Fruit fly (Drosophila melanogaster) whole organism, embryonic: Measurements from ENCODE around the gene Mst98Ca.

Source experiments
- Atf3 ChIP-seq: fragments of 200-800 bp; sonication (Bioruptor generic); optimal IDR thresholded peaks from 3 replicates; lab custom pipeline; 2016; ENCODE audit warnings: missing biosample characterization, missing genetic modification characterization
- Blimp-1 ChIP-seq: fragments of 200-800 bp; sonication (Bioruptor generic); optimal IDR thresholded peaks from 3 replicates; lab custom pipeline; 2018; ENCODE audit warnings: missing biosample characterization, missing genetic modification characterization, mild to moderate bottlenecking, moderate library complexity, missing genetic modification reagents
- BtbVII ChIP-seq: fragments of 200-800 bp; sonication (Bioruptor generic); optimal IDR thresholded peaks from 3 replicates; lab custom pipeline; 2017; ENCODE audit warnings: missing biosample characterization, mild to moderate bottlenecking, missing genetic modification characterization
- CG11398 ChIP-seq: fragments of 200-800 bp; sonication (Bioruptor generic); optimal IDR thresholded peaks from 2 replicates; lab custom pipeline; 2016; ENCODE audit warnings: missing biosample characterization, missing genetic modification characterization
- CG16813 ChIP-seq: fragments of 200-800 bp; sonication (Bioruptor generic); IDR thresholded peaks from 3 replicates; pipeline ENCODE4 v1.3.6; 2022; ENCODE audit warnings: missing biosample characterization, missing genetic modification characterization; ENCODE audit not compliant: partially characterized antibody
- CG17612 ChIP-seq: fragments of 200-800 bp; sonication (Bioruptor generic); IDR thresholded peaks from 2 replicates; pipeline ENCODE4 v1.3.6; 2022; ENCODE audit warnings: missing biosample characterization, missing genetic modification characterization
- CG18599 ChIP-seq: fragments of 200-800 bp; sonication (Bioruptor generic); optimal IDR thresholded peaks from 3 replicates; lab custom pipeline; 2017; ENCODE audit warnings: missing biosample characterization, missing genetic modification characterization, mild to moderate bottlenecking, moderate library complexity, missing genetic modification reagents
- CG2129 ChIP-seq: fragments of 200-800 bp; sonication (Bioruptor generic); IDR thresholded peaks from 2 replicates; pipeline ENCODE4 v1.3.6; 2022; ENCODE audit warnings: missing biosample characterization, missing genetic modification characterization; ENCODE audit not compliant: partially characterized antibody
- CG4854 ChIP-seq: fragments of 200-800 bp; sonication (Bioruptor generic); optimal IDR thresholded peaks from 2 replicates; lab custom pipeline; 2016; ENCODE audit warnings: missing biosample characterization, missing genetic modification characterization, inconsistent platforms
- CG6254 ChIP-seq: fragments of 200-800 bp; sonication (Bioruptor generic); optimal IDR thresholded peaks from 3 replicates; lab custom pipeline; 2017; ENCODE audit warnings: mild to moderate bottlenecking, missing biosample characterization, missing genetic modification reagents, missing genetic modification characterization
- CG6765 ChIP-seq: fragments of 200-800 bp; sonication (Bioruptor generic); optimal IDR thresholded peaks from 3 replicates; lab custom pipeline; 2017; ENCODE audit warnings: missing biosample characterization, mild to moderate bottlenecking, missing genetic modification characterization
- CG6813 ChIP-seq: fragments of 200-800 bp; sonication (Bioruptor generic); optimal IDR thresholded peaks from 2 replicates; lab custom pipeline; 2017; ENCODE audit warnings: missing biosample characterization, missing genetic modification characterization, mild to moderate bottlenecking, moderate library complexity, missing genetic modification reagents
- CG7745 ChIP-seq: fragments of 200-800 bp; sonication (Bioruptor generic); optimal IDR thresholded peaks from 2 replicates; lab custom pipeline; 2018; ENCODE audit warnings: missing biosample characterization, mild to moderate bottlenecking, missing genetic modification characterization, moderate library complexity
- CG8290 ChIP-seq, 3 experiments: fragments of 200-800 bp; sonication (Bioruptor generic); optimal IDR thresholded peaks; 2 replicates each; lab custom pipeline; 2016 to 2019; ENCODE audit warnings: missing biosample characterization in 3 of 3, missing genetic modification characterization in 3 of 3, mild to moderate bottlenecking in 2 of 3, moderate library complexity in 1 of 3
- CG8765 ChIP-seq: fragments of 200-800 bp; sonication (Bioruptor generic); IDR thresholded peaks from 2 replicates; pipeline ENCODE4 v1.3.6; 2022; ENCODE audit warnings: missing biosample characterization, missing genetic modification characterization
- Camta ChIP-seq: fragments of 200-800 bp; sonication (Bioruptor generic); optimal IDR thresholded peaks from 2 replicates; lab custom pipeline; 2016; ENCODE audit warnings: missing biosample characterization, missing genetic modification characterization
- Chrac-16 ChIP-seq: fragments of 200-800 bp; sonication (Bioruptor generic); optimal IDR thresholded peaks from 3 replicates; lab custom pipeline; 2016; ENCODE audit warnings: missing biosample characterization, missing genetic modification characterization
- D19B ChIP-seq: fragments of 200-800 bp; sonication (Bioruptor generic); optimal IDR thresholded peaks from 2 replicates; lab custom pipeline; 2017; ENCODE audit warnings: missing biosample characterization, mild to moderate bottlenecking, missing genetic modification characterization
- Dek ChIP-seq: fragments of 200-800 bp; sonication (Bioruptor generic); optimal IDR thresholded peaks from 3 replicates; lab custom pipeline; 2019; ENCODE audit warnings: missing biosample characterization, mild to moderate bottlenecking, missing genetic modification characterization, moderate library complexity
- Dp ChIP-seq: fragments of 200-800 bp; sonication (Bioruptor generic); optimal IDR thresholded peaks from 2 replicates; lab custom pipeline; 2018; ENCODE audit warnings: missing biosample characterization, mild to moderate bottlenecking, missing genetic modification characterization, moderate library complexity
- HmgZ ChIP-seq: fragments of 200-800 bp; sonication (Bioruptor generic); optimal IDR thresholded peaks from 2 replicates; lab custom pipeline; 2018; ENCODE audit warnings: missing biosample characterization, mild to moderate bottlenecking, missing genetic modification characterization
- Max ChIP-seq: fragments of 200-800 bp; sonication (Bioruptor generic); optimal IDR thresholded peaks from 2 replicates; lab custom pipeline; 2016; ENCODE audit warnings: missing biosample characterization, mild to moderate bottlenecking, missing genetic modification characterization
- Mes4 ChIP-seq: fragments of 200-800 bp; sonication (Bioruptor generic); optimal IDR thresholded peaks from 2 replicates; lab custom pipeline; 2016; ENCODE audit warnings: missing biosample characterization, missing genetic modification characterization
- Mrtf ChIP-seq: fragments of 200-800 bp; sonication (Bioruptor generic); IDR thresholded peaks from 3 replicates; pipeline ENCODE4 v1.3.6; 2022; ENCODE audit warnings: missing biosample characterization, missing genetic modification characterization
- NfI ChIP-seq: fragments of 200-800 bp; sonication (Bioruptor generic); optimal IDR thresholded peaks from 3 replicates; lab custom pipeline; 2018; ENCODE audit warnings: missing biosample characterization, mild to moderate bottlenecking, missing genetic modification characterization, moderate library complexity
- Oaz ChIP-seq: fragments of 200-800 bp; sonication (Bioruptor generic); IDR thresholded peaks from 2 replicates; pipeline ENCODE4 v1.3.6; 2022; ENCODE audit warnings: missing biosample characterization, missing genetic modification characterization
- Trl ChIP-seq, 3 experiments: fragments of >200 bp in 2 of 3; fragments of 200-800 bp in 1 of 3; sonication (Bioruptor generic) in 1 of 3; optimal IDR thresholded peaks; 2 replicates in 1 of 3; 3 replicates in 2 of 3; lab custom pipeline; 2016 to 2017; ENCODE audit warnings: missing biosample characterization in 1 of 3, missing genetic modification characterization in 1 of 3
- Vsx1 ChIP-seq: fragments of 200-800 bp; sonication (Bioruptor generic); optimal IDR thresholded peaks from 2 replicates; lab custom pipeline; 2017; ENCODE audit warnings: missing biosample characterization, mild to moderate bottlenecking, missing genetic modification characterization, missing genetic modification reagents
- Xrp1 ChIP-seq: fragments of 200-800 bp; sonication (Bioruptor generic); IDR thresholded peaks from 2 replicates; pipeline ENCODE4 v1.3.6; 2022; ENCODE audit warnings: missing biosample characterization, missing genetic modification characterization
- aop ChIP-seq: fragments of 200-800 bp; sonication (Bioruptor generic); IDR thresholded peaks from 2 replicates; pipeline ENCODE4 v1.3.6; 2022; ENCODE audit warnings: missing biosample characterization, missing genetic modification characterization
- crc ChIP-seq: fragments of 200-800 bp; sonication (Bioruptor generic); optimal IDR thresholded peaks from 2 replicates; lab custom pipeline; 2016; ENCODE audit warnings: missing biosample characterization, missing genetic modification characterization
- crol ChIP-seq: fragments of 200-800 bp; sonication (Bioruptor generic); IDR thresholded peaks from 2 replicates; pipeline ENCODE4 v1.3.6; 2022; ENCODE audit warnings: missing biosample characterization, missing genetic modification characterization
- dan ChIP-seq: fragments of 200-800 bp; sonication (Bioruptor generic); IDR thresholded peaks from 2 replicates; pipeline ENCODE4 v1.3.6; 2022; ENCODE audit warnings: missing biosample characterization, missing genetic modification characterization
- dm ChIP-seq: fragments of 200-800 bp; sonication (Bioruptor generic); optimal IDR thresholded peaks from 3 replicates; lab custom pipeline; 2016; ENCODE audit warnings: missing biosample characterization, missing genetic modification characterization
- ewg ChIP-seq: fragments of 200-800 bp; sonication (Bioruptor generic); optimal IDR thresholded peaks from 3 replicates; lab custom pipeline; 2017; ENCODE audit warnings: mild to moderate bottlenecking, missing biosample characterization, missing genetic modification reagents, missing genetic modification characterization
- fd96Cb ChIP-seq: fragments of 200-800 bp; sonication (Bioruptor generic); optimal IDR thresholded peaks from 2 replicates; lab custom pipeline; 2018; ENCODE audit warnings: missing biosample characterization, mild to moderate bottlenecking, missing genetic modification characterization, moderate library complexity
- grau ChIP-seq: fragments of 200-800 bp; optimal IDR thresholded peaks from 3 replicates; lab custom pipeline; 2019; ENCODE audit warnings: missing biosample characterization, mild to moderate bottlenecking, missing genetic modification characterization, moderate library complexity
- kni ChIP-seq: fragments of 200-800 bp; sonication (Bioruptor generic); optimal IDR thresholded peaks from 3 replicates; lab custom pipeline; 2017; ENCODE audit warnings: mild to moderate bottlenecking, missing biosample characterization, missing genetic modification reagents, missing genetic modification characterization
- lmd ChIP-seq: fragments of 200-800 bp; sonication (Bioruptor generic); IDR thresholded peaks from 2 replicates; pipeline ENCODE4 v1.3.6; 2022; ENCODE audit warnings: missing biosample characterization, missing genetic modification characterization
- peb ChIP-seq: fragments of 200-800 bp; sonication (Bioruptor generic); IDR thresholded peaks from 2 replicates; pipeline ENCODE4 v1.3.6; 2022; ENCODE audit warnings: missing biosample characterization, missing genetic modification characterization
- pita ChIP-seq: fragments of 200-800 bp; sonication (Bioruptor generic); optimal IDR thresholded peaks from 2 replicates; lab custom pipeline; 2017; ENCODE audit warnings: missing biosample characterization, mild to moderate bottlenecking, missing genetic modification characterization
- prd ChIP-seq, 3 experiments: fragments of >200 bp in 2 of 3; fragments of 200-800 bp in 1 of 3; sonication (Bioruptor generic) in 1 of 3; optimal IDR thresholded peaks in 2 of 3; IDR thresholded peaks in 1 of 3; 2 replicates in 2 of 3; 3 replicates in 1 of 3; pipeline versions ENCODE4 v1.3.6 to Lab custom; 2017 to 2022; ENCODE audit warnings: missing biosample characterization in 1 of 3, missing genetic modification characterization in 1 of 3
- pzg ChIP-seq: fragments of 200-800 bp; sonication (Bioruptor generic); optimal IDR thresholded peaks from 3 replicates; lab custom pipeline; 2018; ENCODE audit warnings: missing biosample characterization, mild to moderate bottlenecking, missing genetic modification characterization, moderate library complexity
- scrt ChIP-seq: fragments of 200-800 bp; sonication (Bioruptor generic); optimal IDR thresholded peaks from 2 replicates; lab custom pipeline; 2018; ENCODE audit warnings: missing biosample characterization, mild to moderate bottlenecking, missing genetic modification characterization, moderate library complexity
- sens ChIP-seq: fragments of 200-800 bp; sonication (Bioruptor generic); peaks from one replicate; lab custom pipeline; 2016; ENCODE audit warnings: missing biosample characterization, missing genetic modification characterization
- sima ChIP-seq: fragments of 200-800 bp; sonication (Bioruptor generic); optimal IDR thresholded peaks from 2 replicates; lab custom pipeline; 2016; ENCODE audit warnings: missing biosample characterization, missing genetic modification characterization
- sna ChIP-seq: fragments of 200-800 bp; sonication (Bioruptor generic); IDR thresholded peaks from 2 replicates; pipeline ENCODE4 v1.3.6; 2022; ENCODE audit warnings: missing biosample characterization, missing genetic modification characterization; ENCODE audit not compliant: partially characterized antibody
- sob ChIP-seq: fragments of 200-800 bp; sonication (Bioruptor generic); IDR thresholded peaks from 2 replicates; pipeline ENCODE4 v1.3.6; 2022; ENCODE audit warnings: missing biosample characterization, missing genetic modification characterization
- z ChIP-seq: fragments of 200-800 bp; sonication (Bioruptor generic); IDR thresholded peaks from 3 replicates; pipeline ENCODE4 v1.3.6; 2022; ENCODE audit warnings: missing biosample characterization, missing genetic modification characterization
- zfh1 ChIP-seq: fragments of 200-800 bp; sonication (Bioruptor generic); IDR thresholded peaks from 3 replicates; pipeline ENCODE4 v1.3.6; 2022; ENCODE audit warnings: missing biosample characterization, missing genetic modification characterization

Mst98Ca gene

dm6 chr3R:28305959-28306358, 14.8 kb downstream of the Mst98Ca start (continued):
- TF ChIP-seq sna (GFP tag; lab: Robert Waterston, UW) (no peak), BtbVII (no peak), CG8290 (GFP tag; optimal IDR thresholded peaks at IDR 0.05; lab: Kevin White, UChicago) (no peak), CG8290 (tag; optimal IDR thresholded peaks at IDR 0.05; lab: Kevin White, UChicago) (no peak), peb (GFP tag; lab: Robert Waterston, UW) (no peak), CG7745 (tag; lab: Kevin White, UChicago) (no peak), Camta (GFP tag; lab: Kevin White, UChicago) (no peak), Vsx1 (no peak), NfI (no peak), kni (GFP tag; lab: Kevin White, UChicago) (no peak), CG18599 (GFP tag; lab: Kevin White, UChicago) (peak; percentile 44), ewg (GFP tag; lab: Kevin White, UChicago) (peak; percentile 0), z (GFP tag; lab: Robert Waterston, UW) (no peak), pita (no peak), crol (GFP tag; lab: Robert Waterston, UW) (no peak), scrt (GFP tag; lab: Kevin White, UChicago) (no peak), fd96Cb (tag; lab: Kevin White, UChicago) (no peak), sima (GFP tag; lab: Kevin White, UChicago) (no peak), HmgZ (tag; lab: Kevin White, UChicago) (no peak), CG6765 (no peak), crc (no peak), CG11398 (no peak), Max (no peak), pzg (GFP tag; lab: Kevin White, UChicago) (no peak), grau (no peak), CG4854 (GFP tag; lab: Kevin White, UChicago) (no peak), Dek (tag; lab: Kevin White, UChicago) (no peak), prd (optimal IDR thresholded peaks at IDR 0.05; lab: Kevin White, UChicago) (no peak), prd (GFP tag; IDR thresholded peaks at IDR 0.05; lab: Robert Waterston, UW) (peak; percentile 32; the same call in 2 of the 3 replicates), dm (GFP tag; lab: Kevin White, UChicago) (no peak), CG17612 (GFP tag; lab: Robert Waterston, UW) (no peak), sob (GFP tag; lab: Robert Waterston, UW) (0 out of 2 replicates have a peak, but pooled peaks have one; percentile 12), Mes4 (no peak), CG16813 (GFP tag; lab: Robert Waterston, UW) (no peak), Trl (optimal IDR thresholded peaks at IDR 0.05; lab: Kevin White, UChicago) (no peak), Trl (GFP tag; optimal IDR thresholded peaks at IDR 0.05; lab: Kevin White, UChicago) (no peak), CG6254 (no peak), sens (GFP tag; lab: Kevin White, UChicago) (peak; percentile 77), Xrp1 (GFP tag; lab: Robert Waterston, UW) (no peak; the same call in 1 of the 2 replicates), CG8765 (GFP tag; lab: Robert Waterston, UW) (no peak), Dp (GFP tag; lab: Kevin White, UChicago) (no peak), Mrtf (GFP tag; lab: Robert Waterston, UW) (no peak), CG6813 (GFP tag; lab: Kevin White, UChicago) (no peak), D19B (GFP tag; lab: Kevin White, UChicago) (no peak), aop (no peak), dan (GFP tag; lab: Robert Waterston, UW) (no peak), lmd (GFP tag; lab: Robert Waterston, UW) (no peak), CG2129 (GFP tag; lab: Robert Waterston, UW) (no peak), Chrac-16 (GFP tag; lab: Kevin White, UChicago) (no peak), zfh1 (GFP tag; lab: Robert Waterston, UW) (no peak), Oaz (GFP tag; lab: Robert Waterston, UW) (peak; percentile 49; the same call in 1 of the 2 replicates), Atf3 (GFP tag; lab: Kevin White, UChicago) (no peak), Blimp-1 (GFP tag; lab: Kevin White, UChicago) (peak; percentile 35)
